Worm (Caenorhabditis elegans) whole organism, L2 larva: ENCODE data around the gene F28E10.4.

Source experiments
- Y55F3AM.14 ChIP-seq: fragments of 200-800 bp; sonication (Bioruptor generic); optimal IDR thresholded peaks from 2 replicates; lab custom pipeline; 2018; ENCODE audit warnings: mild to moderate bottlenecking, missing genetic modification characterization, missing compliant biosample characterization
- crh-2 ChIP-seq: sonication (generic microtip); optimal IDR thresholded peaks from 2 replicates; lab custom pipeline; 2017; ENCODE audit warnings: missing biosample characterization, missing genetic modification characterization
- dmd-4 ChIP-seq: sonication (generic microtip); optimal IDR thresholded peaks from 2 replicates; lab custom pipeline; 2017; ENCODE audit warnings: missing biosample characterization, missing genetic modification characterization
- mbf-1 ChIP-seq: sonication (generic microtip); optimal IDR thresholded peaks from 2 replicates; lab custom pipeline; 2017; ENCODE audit warnings: missing biosample characterization, missing genetic modification characterization
- mdl-1 ChIP-seq, 2 experiments: fragments of 150-350 bp in 1 of 2; sonication (generic microtip) in 1 of 2; optimal IDR thresholded peaks; 2 replicates each; lab custom pipeline; 2017; ENCODE audit warnings: missing biosample characterization in 2 of 2, missing genetic modification characterization in 2 of 2
- nhr-77 ChIP-seq: fragments of 150-350 bp; optimal IDR thresholded peaks from 2 replicates; lab custom pipeline; 2014; ENCODE audit warnings: missing biosample characterization, missing genetic modification characterization
- unc-55 ChIP-seq: fragments of 150-350 bp; sonication (generic microtip); optimal IDR thresholded peaks from 3 replicates; lab custom pipeline; 2014; ENCODE audit warnings: missing biosample characterization, missing genetic modification reagents, missing genetic modification characterization
- ztf-4 ChIP-seq: fragments of 150-350 bp; optimal IDR thresholded peaks from 2 replicates; lab custom pipeline; 2014; ENCODE audit warnings: missing biosample characterization, missing genetic modification characterization

F28E10.4 gene

DNA sequence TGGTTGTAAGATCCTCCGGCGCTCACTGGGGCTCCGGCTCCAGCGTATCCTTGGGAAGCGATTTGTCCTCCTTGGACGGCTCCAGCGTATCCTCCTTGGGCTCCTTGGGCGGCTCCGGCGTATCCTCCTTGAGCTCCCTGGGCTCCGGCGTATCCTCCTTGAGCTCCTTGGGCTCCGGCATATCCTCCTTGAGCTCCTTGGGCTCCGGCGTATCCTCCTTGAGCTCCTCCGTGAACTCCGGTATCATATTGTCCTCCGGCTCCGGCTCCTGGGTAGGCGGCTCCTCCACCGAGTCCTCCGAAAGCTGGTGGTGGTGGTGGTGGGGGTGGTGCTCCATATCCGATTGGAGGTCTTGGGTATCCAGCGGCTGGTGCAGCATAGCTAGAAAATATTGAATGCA is 50.8 kb downstream of the F28E10.4 start:
- TF ChIP-seq dmd-4 (tag; lab: Kevin White, UChicago) (no peak), mbf-1 (no peak), Y55F3AM.14 (GFP tag; lab: Kevin White, UChicago) (peak; percentile 8), unc-55 (no peak), crh-2 (tag; lab: Kevin White, UChicago) (no peak), nhr-77 (tag; lab: Kevin White, UChicago) (no peak), mdl-1 (tag; optimal IDR thresholded peaks at IDR 0.05; lab: Kevin White, UChicago) (no peak), ztf-4 (tag; lab: Kevin White, UChicago) (no peak)
